Fruit fly (Drosophila melanogaster) S2 (cell line): Measurements from ENCODE around the gene CG43938.
A peak's percentile ranks its signal among the peaks of the same experiment; 100 is the strongest.

ENCODE experiments used
- CG8478 ChIP-seq: fragments of >200 bp; optimal IDR thresholded peaks from 2 replicates; lab custom pipeline; 2018
- CTCF ChIP-seq, 2 experiments: fragments of >200 bp; optimal IDR thresholded peaks; 2 replicates each; lab custom pipeline; 2018

Gene CG43938

dm6 chr3L:21123453-21123852 is 2.0 kb downstream of the CG43938 start, which contains the start of gene CG33284:
Gene CG33284, plus strand, starts transcription at chr3L:21123753.
- no peak for TF ChIP-seq CTCF (optimal IDR thresholded peaks at IDR 0.05; lab: Kevin White, UChicago)
- TF ChIP-seq CG8478 (lab: Kevin White, UChicago): no peak

DNA sequence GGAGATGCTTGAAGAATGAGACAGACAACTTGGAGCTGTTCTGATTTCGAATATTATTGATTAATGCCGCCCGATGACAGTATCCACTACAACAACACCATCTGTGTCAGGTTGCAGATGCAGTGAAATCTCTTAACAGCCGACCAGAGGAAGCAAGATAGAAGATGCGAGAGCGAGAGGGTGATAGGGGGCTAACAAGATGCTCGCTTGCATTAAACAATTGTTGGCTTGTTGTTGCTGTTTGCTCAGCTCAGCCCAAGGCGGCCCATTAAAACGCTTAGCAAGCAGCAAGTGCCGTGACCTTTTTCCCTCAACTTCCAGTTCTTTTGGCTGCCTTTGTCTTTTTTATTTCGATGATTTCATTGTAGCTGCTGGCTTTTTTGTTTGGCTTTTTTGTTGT is 8.2 kb downstream of the CG43938 start:
- TF ChIP-seq CG8478 (lab: Kevin White, UChicago): no peak
- no peak for TF ChIP-seq CTCF (optimal IDR thresholded peaks at IDR 0.05; lab: Kevin White, UChicago)

DNA sequence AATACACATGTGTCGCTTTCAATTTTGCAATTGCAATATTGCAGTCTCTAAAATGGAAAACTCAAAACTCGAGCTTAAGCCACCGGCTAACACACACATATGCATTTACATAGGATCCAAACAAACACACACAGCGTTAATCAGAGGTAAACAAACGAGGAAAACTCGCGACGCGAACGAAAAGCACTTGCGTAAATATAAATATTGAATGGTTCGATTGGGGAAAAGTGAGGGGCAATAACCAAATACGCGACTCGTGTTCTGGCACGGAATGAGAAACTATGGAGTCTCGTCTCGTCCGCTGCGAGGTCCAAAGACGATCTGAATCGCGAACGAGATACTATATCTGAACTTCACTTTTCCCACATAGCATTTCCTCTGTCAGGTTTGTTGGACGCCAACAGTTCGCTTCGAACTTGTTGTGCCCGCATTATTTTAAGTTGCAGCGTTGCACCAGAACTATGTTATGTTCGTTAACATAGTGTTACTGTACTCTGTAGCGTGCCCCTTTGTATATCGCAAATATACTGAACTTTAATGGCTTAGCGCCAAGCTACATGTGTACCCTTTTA is 9.5 kb downstream of the CG43938 start, which contains the start of gene ko:
TSS of gene ko (minus strand) at position 321 of the 572 bp plus-strand sequence.
- TF ChIP-seq CTCF (optimal IDR thresholded peaks at IDR 0.05; lab: Kevin White, UChicago) (no peak), CG8478 (lab: Kevin White, UChicago) (no peak)

DNA sequence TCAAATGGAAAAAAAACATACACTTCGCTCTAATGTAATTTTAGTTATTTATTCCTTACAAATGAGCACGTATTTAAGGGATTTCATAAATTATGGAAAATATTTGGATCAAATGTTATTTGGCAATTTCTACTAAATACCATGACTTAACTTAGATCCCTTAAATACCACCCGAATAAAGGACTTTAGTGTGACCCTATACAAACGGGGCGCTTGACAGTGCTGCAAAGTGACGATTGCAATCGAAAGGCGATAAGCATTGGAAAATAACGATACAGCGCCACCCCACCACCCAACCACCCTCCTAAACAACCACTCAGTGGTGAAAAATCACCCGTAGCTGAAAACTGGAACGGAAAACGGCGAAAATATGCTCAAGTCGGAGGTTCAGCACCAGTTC is 10.0 kb downstream of the CG43938 start, which contains the start of gene ICA69:
TSS of gene ICA69 (plus strand) at position 20 of the 400 bp plus-strand sequence.
- TF ChIP-seq CG8478 (lab: Kevin White, UChicago): no peak
- TF ChIP-seq CTCF (optimal IDR thresholded peaks at IDR 0.05; lab: Kevin White, UChicago): no peak

DNA sequence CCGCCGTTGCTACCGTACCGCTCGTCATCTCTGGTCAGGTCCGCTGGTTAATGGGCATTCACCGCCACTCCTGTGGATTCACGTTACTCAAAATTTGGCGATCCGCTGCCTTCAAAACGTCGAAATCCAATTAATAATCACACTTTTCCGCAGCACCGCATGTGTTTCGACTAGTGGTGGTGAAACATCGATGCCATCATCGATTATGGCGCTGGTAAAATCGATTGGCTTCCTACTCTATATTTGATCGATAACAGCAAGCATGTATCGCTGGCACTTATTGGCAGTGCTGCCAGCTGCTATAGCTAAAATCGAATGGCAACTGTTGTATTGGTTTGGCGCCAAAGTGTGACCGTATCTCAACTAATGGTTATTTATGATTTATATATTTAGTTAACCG is 14.4 kb downstream of the CG43938 start:
- TF ChIP-seq CG8478 (lab: Kevin White, UChicago): no peak
- TF ChIP-seq CTCF (optimal IDR thresholded peaks at IDR 0.05; lab: Kevin White, UChicago): peak in 1 of 2 experiments; percentile 46

- TF ChIP-seq CG8478 (lab: Kevin White, UChicago): no peak
- TF ChIP-seq CTCF (optimal IDR thresholded peaks at IDR 0.05; lab: Kevin White, UChicago): no peak
These were observed 14.8 kb downstream of the CG43938 start, which contains the start of gene CG10565 for dm6 chr3L:21136253-21136652. Gene CG10565, minus strand, starts transcription at chr3L:21136353.

- TF ChIP-seq CTCF (optimal IDR thresholded peaks at IDR 0.05; lab: Kevin White, UChicago): no peak
- TF ChIP-seq CG8478 (lab: Kevin White, UChicago): no peak
These were observed 24.5 kb downstream of the CG43938 start for dm6 chr3L:21145841-21146395.

DNA sequence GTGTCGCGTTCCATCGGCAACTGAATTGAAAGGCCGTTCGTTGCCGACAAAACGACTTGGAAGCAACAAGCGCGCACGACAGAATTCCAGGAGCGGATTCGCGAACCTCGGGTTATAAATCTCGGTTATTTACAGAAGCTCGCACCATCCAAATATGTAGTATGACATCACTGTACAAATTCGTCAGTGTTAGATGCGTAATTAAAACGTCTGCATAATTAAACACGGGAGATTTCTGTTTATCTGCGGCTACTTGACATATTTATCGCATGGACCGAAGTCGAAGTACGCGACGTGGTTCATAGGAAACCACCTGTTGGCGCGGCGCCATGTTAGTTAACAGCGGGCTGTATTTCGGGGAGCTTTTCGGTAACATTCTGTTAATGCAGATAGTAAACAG is 50.5 kb downstream of the CG43938 start, which contains the start of gene Ac78C:
TSS of gene Ac78C (minus strand) at position 26 of the 400 bp plus-strand sequence.
- no peak for TF ChIP-seq CTCF (optimal IDR thresholded peaks at IDR 0.05; lab: Kevin White, UChicago)
- TF ChIP-seq CG8478 (lab: Kevin White, UChicago): no peak

DNA sequence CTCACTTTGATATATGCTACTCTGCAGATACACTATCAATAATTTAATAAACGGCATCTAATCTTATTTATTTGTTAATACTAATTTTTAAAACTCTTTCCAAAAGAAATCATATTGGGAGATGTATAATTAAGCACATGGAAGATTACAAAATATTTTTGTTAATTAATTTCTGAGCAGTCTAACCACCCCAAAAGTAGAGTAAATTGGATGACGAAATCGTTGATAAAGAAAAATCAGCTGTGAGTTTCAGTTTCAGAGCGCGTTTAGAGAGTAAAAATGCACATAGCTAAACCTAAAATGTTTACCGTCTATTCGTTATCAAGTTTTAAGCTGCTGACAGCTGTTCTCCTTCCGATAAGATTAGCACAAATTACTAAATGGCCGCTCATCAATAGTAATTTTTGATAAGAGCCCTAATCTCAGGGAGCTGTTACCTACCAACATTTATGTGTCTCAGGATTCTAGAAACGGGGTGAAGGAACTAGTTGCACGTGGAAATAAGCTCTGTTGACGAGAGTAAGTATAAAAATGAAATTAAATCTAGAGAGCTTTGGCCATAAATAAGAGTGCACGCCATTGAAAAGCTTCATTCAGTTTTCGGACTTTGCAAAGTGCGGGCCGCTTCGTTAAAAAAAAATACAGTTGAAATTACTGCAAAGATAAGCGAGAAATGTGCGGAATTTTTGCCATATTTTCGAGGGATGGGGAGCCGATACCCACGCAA is 51.2 kb downstream of the CG43938 start, which contains the start of the genes chb and AsnS:
TSS of gene chb (plus strand) at position 327 of the 727 bp plus-strand sequence.
TSS of gene AsnS (plus strand) at position 592 of the 727 bp plus-strand sequence.
- TF ChIP-seq CTCF (optimal IDR thresholded peaks at IDR 0.05; lab: Kevin White, UChicago) (no peak), CG8478 (lab: Kevin White, UChicago) (no peak)
